Worm (Caenorhabditis elegans): Measurements from ENCODE around the gene Y51H4A.1.

The Y51H4A.1 gene

ce11 chrIV:16491411-16492036 lies 14.4 kb upstream of the Y51H4A.1 start (continued):
- TF ChIP-seq ceh-31 (tag; optimal IDR thresholded peaks at IDR 0.05) (peak; percentile 60), mec-3 (tag; optimal IDR thresholded peaks at IDR 0.05; ENCODE audit: borderline replicate concordance) (no peak), ama-1 (optimal IDR thresholded peaks at IDR 0.05) (no peak), unc-86 (tag; optimal IDR thresholded peaks at IDR 0.05) (no peak), hlh-30 (tag; optimal IDR thresholded peaks at IDR 0.05; ENCODE audit: insufficient read depth) (peak; percentile 35), ceh-30 (tag; optimal IDR thresholded peaks at IDR 0.05) (no peak), ceh-18 (tag; optimal IDR thresholded peaks at IDR 0.05) (peak; percentile 72), F13H6.1 (tag; optimal IDR thresholded peaks at IDR 0.05) (no peak), rnt-1 (tag; optimal IDR thresholded peaks at IDR 0.05) (peak; percentile 3), sdc-2 (tag; optimal IDR thresholded peaks at IDR 0.05) (no peak), pha-2 (tag; optimal IDR thresholded peaks at IDR 0.05) (no peak), elt-2 (tag; optimal IDR thresholded peaks at IDR 0.05) (peak; percentile 49), zip-5 (tag; optimal IDR thresholded peaks at IDR 0.05) (no peak), Y22D7AL.16 (tag; optimal IDR thresholded peaks at IDR 0.05) (peak; percentile 11), C08G9.2 (tag; optimal IDR thresholded peaks at IDR 0.05) (no peak), sox-4 (tag; optimal IDR thresholded peaks at IDR 0.05) (no peak), dve-1 (tag; optimal IDR thresholded peaks at IDR 0.05) (peak; percentile 76)

DNA sequence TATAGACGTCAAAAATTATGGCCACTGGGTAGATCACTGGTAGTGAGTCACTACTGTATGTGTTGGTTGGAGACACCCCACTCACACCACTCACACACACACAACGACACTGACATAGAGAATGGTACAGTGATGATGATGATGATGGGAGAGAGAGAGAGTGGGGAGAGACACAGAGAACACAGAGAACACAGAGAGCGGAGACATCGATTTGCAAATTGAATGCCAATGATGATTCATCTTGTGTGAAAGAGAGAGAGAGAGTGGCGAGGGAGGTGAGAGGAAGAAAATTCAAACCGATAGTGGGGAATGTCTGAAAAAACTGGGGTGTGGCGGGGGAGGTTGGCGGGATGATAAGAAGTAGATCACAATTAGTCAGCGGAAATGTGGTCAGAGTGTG lies 12.9 kb upstream of the Y51H4A.1 start:
- TF ChIP-seq lin-11 (tag; optimal IDR thresholded peaks at IDR 0.05) (no peak), unc-42 (tag; optimal IDR thresholded peaks at IDR 0.05) (no peak), nhr-232 (tag; optimal IDR thresholded peaks at IDR 0.05) (no peak), ceh-34 (tag; optimal IDR thresholded peaks at IDR 0.05) (no peak), ceh-48 (tag; optimal IDR thresholded peaks at IDR 0.05) (no peak), unc-55 (GFP tag; optimal IDR thresholded peaks at IDR 0.05) (peak; percentile 38), ceh-22 (tag; optimal IDR thresholded peaks at IDR 0.05) (no peak), dve-1 (tag; optimal IDR thresholded peaks at IDR 0.05) (peak; percentile 26), hlh-13 (GFP tag; optimal IDR thresholded peaks at IDR 0.05) (no peak), sox-4 (tag; optimal IDR thresholded peaks at IDR 0.05) (no peak), nhr-11 (tag; optimal IDR thresholded peaks at IDR 0.05) (no peak), K09A11.1 (tag; optimal IDR thresholded peaks at IDR 0.05; ENCODE audit: insufficient read depth) (no peak), npax-4 (tag; optimal IDR thresholded peaks at IDR 0.05) (no peak), ceh-19 (GFP tag; optimal IDR thresholded peaks at IDR 0.05) (no peak), F13H6.1 (tag; optimal IDR thresholded peaks at IDR 0.05) (no peak), ceh-14 (tag; optimal IDR thresholded peaks at IDR 0.05) (no peak), che-1 (tag; optimal IDR thresholded peaks at IDR 0.05) (no peak), sox-2 (GFP tag; IDR thresholded peaks at IDR 0.05) (0 out of 2 replicates have a peak, but pooled peaks have one; percentile 3), ama-1 (optimal IDR thresholded peaks at IDR 0.05) (peak; percentile 30), pha-4 (tag; optimal IDR thresholded peaks at IDR 0.05) (no peak), unc-86 (tag; optimal IDR thresholded peaks at IDR 0.05) (no peak), pag-3 (tag; optimal IDR thresholded peaks at IDR 0.05; ENCODE audit: borderline replicate concordance) (no peak), hlh-30 (tag; optimal IDR thresholded peaks at IDR 0.05; ENCODE audit: insufficient read depth) (no peak), Y22D7AL.16 (tag; optimal IDR thresholded peaks at IDR 0.05) (no peak), fkh-6 (tag; optimal IDR thresholded peaks at IDR 0.05) (no peak), gmeb-2 (tag; optimal IDR thresholded peaks at IDR 0.05) (no peak), C08G9.2 (tag; optimal IDR thresholded peaks at IDR 0.05) (no peak), pat-9 (tag; optimal IDR thresholded peaks at IDR 0.05) (no peak), pqm-1 (tag; optimal IDR thresholded peaks at IDR 0.05) (no peak), madf-2 (tag; optimal IDR thresholded peaks at IDR 0.05) (peak; percentile 2), hlh-15 (tag; optimal IDR thresholded peaks at IDR 0.05) (no peak), ztf-16 (tag; optimal IDR thresholded peaks at IDR 0.05) (peak; percentile 4), fax-1 (tag; optimal IDR thresholded peaks at IDR 0.05) (no peak), odd-2 (tag; optimal IDR thresholded peaks at IDR 0.05) (no peak), syd-9 (tag; optimal IDR thresholded peaks at IDR 0.05) (no peak), ceh-6 (GFP tag; optimal IDR thresholded peaks at IDR 0.05) (no peak), ceh-18 (tag; optimal IDR thresholded peaks at IDR 0.05) (peak; percentile 3), dmd-4 (tag; optimal IDR thresholded peaks at IDR 0.05; ENCODE audit: borderline replicate concordance) (no peak), K02D7.2 (tag; optimal IDR thresholded peaks at IDR 0.05) (no peak), nfya-1 (tag; optimal IDR thresholded peaks at IDR 0.05) (peak; percentile 62), hlh-8 (tag; optimal IDR thresholded peaks at IDR 0.05) (no peak), ttx-3 (tag; optimal IDR thresholded peaks at IDR 0.05) (no peak)
